Fruit fly (Drosophila melanogaster) whole organism, pupa: ENCODE results near the gene CG7341.

Experiments used
- CG14655 ChIP-seq: fragments of 200-800 bp; sonication (Bioruptor generic); optimal IDR thresholded peaks from 3 replicates; lab custom pipeline; 2017; ENCODE audit warnings: mild to moderate bottlenecking, missing biosample characterization, missing genetic modification reagents, missing genetic modification characterization
- CG32121 ChIP-seq: fragments of 200-800 bp; sonication (Bioruptor generic); IDR thresholded peaks from 2 replicates; pipeline ENCODE4 v1.3.6; 2022; ENCODE audit warnings: missing biosample characterization, missing genetic modification characterization
- CG34367 ChIP-seq: fragments of 200-800 bp; sonication (Bioruptor generic); optimal IDR thresholded peaks from 2 replicates; lab custom pipeline; 2018; ENCODE audit warnings: missing biosample characterization, mild to moderate bottlenecking, missing genetic modification characterization
- CG4496 ChIP-seq: fragments of 200-800 bp; sonication (Bioruptor generic); IDR thresholded peaks from 3 replicates; pipeline ENCODE4 v1.3.6; 2022; ENCODE audit warnings: missing biosample characterization, missing genetic modification characterization
- CG8159 ChIP-seq: fragments of 200-800 bp; sonication (Bioruptor generic); optimal IDR thresholded peaks from 3 replicates; lab custom pipeline; 2018; ENCODE audit warnings: missing biosample characterization, mild to moderate bottlenecking, missing genetic modification characterization, moderate library complexity
- CG8301 ChIP-seq: fragments of 200-800 bp; sonication (Bioruptor generic); optimal IDR thresholded peaks from 2 replicates; lab custom pipeline; 2018; ENCODE audit warnings: missing biosample characterization, mild to moderate bottlenecking, missing genetic modification characterization
- D1 ChIP-seq: fragments of 200-800 bp; sonication (Bioruptor generic); optimal IDR thresholded peaks from 2 replicates; lab custom pipeline; 2018; ENCODE audit warnings: missing biosample characterization, mild to moderate bottlenecking, missing genetic modification characterization, moderate library complexity
- EcR ChIP-seq: fragments of 200-800 bp; sonication (Bioruptor generic); optimal IDR thresholded peaks from 3 replicates; lab custom pipeline; 2019; ENCODE audit warnings: missing biosample characterization, missing genetic modification characterization, mild to moderate bottlenecking, moderate library complexity, missing genetic modification reagents
- Ets98B ChIP-seq: fragments of 200-800 bp; sonication (Bioruptor generic); IDR thresholded peaks from 2 replicates; pipeline ENCODE4 v1.3.6; 2022; ENCODE audit warnings: missing biosample characterization, missing genetic modification characterization
- Pif1B ChIP-seq: fragments of 200-800 bp; sonication (Bioruptor generic); optimal IDR thresholded peaks from 3 replicates; lab custom pipeline; 2016; ENCODE audit warnings: missing biosample characterization, missing genetic modification characterization
- fd96Ca ChIP-seq: fragments of 200-800 bp; sonication (Bioruptor generic); IDR thresholded peaks from 3 replicates; pipeline ENCODE4 v1.3.6; 2022; ENCODE audit warnings: missing biosample characterization, missing genetic modification characterization

dm6 chr3L:18112669-18113068 lies at the start of gene CG7341, which contains the start of gene CG32195:
- TF ChIP-seq CG14655 (GFP tag; lab: Kevin White, UChicago) (no peak), CG8159 (tag; lab: Kevin White, UChicago) (no peak), fd96Ca (GFP tag; lab: Robert Waterston, UW) (no peak), Pif1B (GFP tag; lab: Kevin White, UChicago) (no peak), D1 (tag; lab: Kevin White, UChicago) (no peak), CG32121 (GFP tag; lab: Robert Waterston, UW) (no peak), CG34367 (tag; lab: Kevin White, UChicago) (no peak), CG4496 (no peak), Ets98B (GFP tag; lab: Robert Waterston, UW) (no peak), CG8301 (no peak), EcR (GFP tag; lab: Kevin White, UChicago) (no peak)
